Fruit fly (Drosophila melanogaster) S2 (cell line): ENCODE results near the gene hob.

Source experiments
- CG8478 ChIP-seq: fragments of >200 bp; optimal IDR thresholded peaks from 2 replicates; lab custom pipeline; 2018
- CTCF ChIP-seq, 2 experiments: fragments of >200 bp; optimal IDR thresholded peaks; 2 replicates each; lab custom pipeline; 2018

DNA sequence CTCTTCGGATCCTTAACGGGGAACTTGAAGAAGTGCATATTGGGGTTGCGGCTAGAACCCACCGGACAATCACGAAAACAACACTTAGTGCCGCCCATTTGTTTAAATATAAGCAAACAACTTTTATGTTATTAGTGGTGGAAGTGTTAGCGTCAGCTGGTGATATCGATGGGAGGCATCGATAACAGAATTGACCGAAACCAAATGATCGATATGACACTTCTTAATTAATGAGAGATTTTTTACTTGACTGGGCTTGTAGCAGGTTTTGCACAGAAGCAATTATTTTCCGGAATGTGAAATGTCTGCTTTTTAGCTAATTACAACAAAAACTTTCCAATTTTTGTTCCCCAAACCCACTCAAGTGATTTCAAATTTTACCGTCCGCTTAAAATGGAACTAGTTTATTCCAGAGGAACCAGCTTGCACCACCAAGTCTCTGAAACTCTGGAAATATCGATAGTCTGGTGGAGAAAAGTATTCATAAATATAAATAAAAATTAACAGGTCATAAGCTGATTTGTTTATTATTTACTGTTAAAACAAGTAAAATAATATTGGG lies 26.3 kb downstream of the hob start, which contains the start of gene CG14965:
- no peak for TF ChIP-seq CTCF (optimal IDR thresholded peaks at IDR 0.05; lab: Kevin White, UChicago)
- TF ChIP-seq CG8478 (lab: Kevin White, UChicago) = no peak
